In the genomic region with DNA sequence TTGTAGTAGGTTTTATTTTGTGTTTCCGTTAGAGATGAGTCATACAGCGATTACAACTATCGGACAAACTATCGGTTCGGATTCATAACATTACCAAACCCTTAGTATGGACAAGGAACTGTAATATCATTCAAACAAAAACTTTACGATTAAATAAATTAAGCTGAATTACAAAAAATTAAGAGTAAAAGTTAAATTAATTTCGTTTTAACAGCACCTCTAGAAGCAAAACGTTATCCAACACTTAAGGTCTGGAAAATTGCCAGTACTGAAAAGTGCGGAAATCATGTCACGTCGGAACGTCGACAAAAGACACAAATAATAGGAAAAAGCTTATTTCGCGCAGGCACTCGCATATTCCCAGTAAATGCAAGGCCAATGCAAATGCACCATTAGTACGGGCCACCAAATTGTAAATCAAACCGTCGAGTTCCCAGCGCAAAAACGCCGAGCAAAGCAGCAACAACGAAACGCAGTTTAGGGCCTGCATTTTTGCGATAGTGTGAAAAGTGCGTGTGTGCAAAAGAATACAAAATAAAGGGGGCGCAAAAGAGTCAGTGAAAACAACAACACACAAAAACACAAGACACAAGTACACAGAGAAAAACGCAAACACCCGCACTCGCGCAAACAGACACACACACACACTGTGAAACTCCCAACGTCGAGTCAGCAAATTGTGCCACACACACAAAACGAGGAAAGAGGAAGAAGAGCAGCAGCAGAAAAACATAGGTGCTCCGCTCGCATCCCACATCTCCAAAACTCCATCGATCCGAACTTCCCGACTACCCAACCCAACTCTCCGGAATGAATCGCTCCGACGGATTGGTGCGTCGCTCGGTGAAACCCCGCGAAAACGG, we compare ENCODE assay signal across 1 fruit fly cellular context.
TF ChIP-seq lines count a peak whose summit lies in the region.

A gene (minus strand): TSS at position 36 of the 863 bp plus-strand sequence.
A gene (plus strand): TSS at position 84 of the 863 bp plus-strand sequence.

TF ChIP-seq in whole organism, embryonic, 481 proteins besides CTCF, POLR2A, EP300 and RAD21 (continued from another document and continues in another):
- TF ChIP-seq Max (GFP tag; optimal IDR thresholded peaks at IDR 0.05; lab: Kevin White, UChicago) (peak; percentile 92), CG3163 (GFP tag; optimal IDR thresholded peaks at IDR 0.05; lab: Kevin White, UChicago) (peak; percentile 79), CG12659 (GFP tag; optimal IDR thresholded peaks at IDR 0.05; lab: Kevin White, UChicago) (peak; percentile 90), Fer3 (tag; optimal IDR thresholded peaks at IDR 0.05; lab: Kevin White, UChicago) (peak; percentile 86), al (GFP tag; IDR thresholded peaks at IDR 0.05; lab: Robert Waterston, UW) (peak; percentile 79), pb (GFP tag; optimal IDR thresholded peaks at IDR 0.05; lab: Kevin White, UChicago) (peak; percentile 86), CG15073 (GFP tag; optimal IDR thresholded peaks at IDR 0.05; lab: Kevin White, UChicago) (peak; percentile 49), CG1602 (GFP tag; optimal IDR thresholded peaks at IDR 0.05; lab: Kevin White, UChicago) (peak; percentile 91), Chrac-16 (GFP tag; optimal IDR thresholded peaks at IDR 0.05; lab: Kevin White, UChicago) (peak; percentile 91), Atf3 (GFP tag; optimal IDR thresholded peaks at IDR 0.05; lab: Kevin White, UChicago) (peak; percentile 86), Oaz (GFP tag; IDR thresholded peaks at IDR 0.05; lab: Robert Waterston, UW) (peak; percentile 55), pros (GFP tag; optimal IDR thresholded peaks at IDR 0.05; lab: Kevin White, UChicago) (no peak), az2 (GFP tag; optimal IDR thresholded peaks at IDR 0.05; lab: Kevin White, UChicago) (peak; percentile 84), Spps (tag; optimal IDR thresholded peaks at IDR 0.05; lab: Kevin White, UChicago) (peak; percentile 78), CG4360 (GFP tag; IDR thresholded peaks at IDR 0.05; lab: Robert Waterston, UW) (peak; percentile 38), sd (tag; optimal IDR thresholded peaks at IDR 0.05; lab: Kevin White, UChicago) (peak; percentile 68), slou (GFP tag; optimal IDR thresholded peaks at IDR 0.05; lab: Kevin White, UChicago) (peak; percentile 88), CG10565 (GFP tag; optimal IDR thresholded peaks at IDR 0.05; lab: Kevin White, UChicago) (no peak), NC2α (GFP tag; optimal IDR thresholded peaks at IDR 0.05; lab: Kevin White, UChicago) (peak; percentile 81), CG7786 (GFP tag; optimal IDR thresholded peaks at IDR 0.05; lab: Kevin White, UChicago) (peak; percentile 91), MESR4 (GFP tag; optimal IDR thresholded peaks at IDR 0.05; lab: Kevin White, UChicago) (peak; percentile 42), gro (GFP tag; optimal IDR thresholded peaks at IDR 0.05; lab: Kevin White, UChicago) (peak; percentile 93), Asciz (GFP tag; optimal IDR thresholded peaks at IDR 0.05; lab: Kevin White, UChicago) (peak; percentile 76), CG32767 (GFP tag; IDR thresholded peaks at IDR 0.05; lab: Robert Waterston, UW) (peak; percentile 85), CG17568 (GFP tag; optimal IDR thresholded peaks at IDR 0.05; lab: Kevin White, UChicago) (peak; percentile 76), nerfin-1 (tag; optimal IDR thresholded peaks at IDR 0.05; lab: Kevin White, UChicago) (peak; percentile 83), CG1832 (GFP tag; optimal IDR thresholded peaks at IDR 0.05; lab: Kevin White, UChicago) (no peak), kay (GFP tag; optimal IDR thresholded peaks at IDR 0.05; lab: Kevin White, UChicago) (peak; percentile 89), CG14965 (GFP tag; optimal IDR thresholded peaks at IDR 0.05; lab: Kevin White, UChicago; ENCODE audit: borderline replicate concordance) (no peak), CG9727 (GFP tag; optimal IDR thresholded peaks at IDR 0.05; lab: Kevin White, UChicago) (peak; percentile 91), CG8388 (GFP tag; optimal IDR thresholded peaks at IDR 0.05; lab: Kevin White, UChicago) (peak; percentile 81), CG11093 (GFP tag; IDR thresholded peaks at IDR 0.05; lab: Robert Waterston, UW) (peak; percentile 72), scrt (GFP tag; optimal IDR thresholded peaks at IDR 0.05; lab: Kevin White, UChicago) (peak; percentile 71), Lpt (GFP tag; optimal IDR thresholded peaks at IDR 0.05; lab: Kevin White, UChicago) (no peak), CG11723 (GFP tag; optimal IDR thresholded peaks at IDR 0.05; lab: Kevin White, UChicago) (peak; percentile 73), Sox102F (GFP tag; optimal IDR thresholded peaks at IDR 0.05; lab: Kevin White, UChicago) (peak; percentile 86), lab (GFP tag; optimal IDR thresholded peaks at IDR 0.05; lab: Kevin White, UChicago) (peak; percentile 91), CG5180 (GFP tag; optimal IDR thresholded peaks at IDR 0.05; lab: Kevin White, UChicago) (peak; percentile 63), fu2 (GFP tag; optimal IDR thresholded peaks at IDR 0.05; lab: Kevin White, UChicago) (peak; percentile 91), Elba2 (GFP tag; optimal IDR thresholded peaks at IDR 0.05; lab: Kevin White, UChicago) (peak; percentile 51), cg (GFP tag; optimal IDR thresholded peaks at IDR 0.05; lab: Kevin White, UChicago) (peak; percentile 73), h (optimal IDR thresholded peaks at IDR 0.05; lab: Kevin White, UChicago) (no peak), Dip3 (GFP tag; optimal IDR thresholded peaks at IDR 0.05; lab: Kevin White, UChicago) (peak; percentile 90), gfzf (GFP tag; optimal IDR thresholded peaks at IDR 0.05; lab: Kevin White, UChicago) (peak; percentile 41), maf-S (GFP tag; optimal IDR thresholded peaks at IDR 0.05; lab: Kevin White, UChicago) (peak; percentile 89), dan (GFP tag; IDR thresholded peaks at IDR 0.05; lab: Robert Waterston, UW) (no peak), CG2875 (GFP tag; optimal IDR thresholded peaks at IDR 0.05; lab: Kevin White, UChicago) (peak; percentile 58), unc-4 (GFP tag; IDR thresholded peaks at IDR 0.05; lab: Robert Waterston, UW; ENCODE audit: partially characterized antibody) (peak; percentile 94), chinmo (GFP tag; IDR thresholded peaks at IDR 0.05; lab: Robert Waterston, UW; ENCODE audit: partially characterized antibody) (peak; percentile 87), CG6683 (GFP tag; optimal IDR thresholded peaks at IDR 0.05; lab: Kevin White, UChicago) (peak; percentile 58), aop (GFP tag; IDR thresholded peaks at IDR 0.05; lab: Robert Waterston, UW) (peak; percentile 61; the same call in 1 of the 2 replicates), Mad (GFP tag; optimal IDR thresholded peaks at IDR 0.05; lab: Kevin White, UChicago) (peak; percentile 88), CG10462 (GFP tag; optimal IDR thresholded peaks at IDR 0.05; lab: Kevin White, UChicago) (peak; percentile 73), CG11504 (tag; optimal IDR thresholded peaks at IDR 0.05; lab: Kevin White, UChicago) (peak; percentile 87), CG14050 (GFP tag; IDR thresholded peaks at IDR 0.05; lab: Robert Waterston, UW) (peak; percentile 71), Eip74EF (GFP tag; optimal IDR thresholded peaks at IDR 0.05; lab: Kevin White, UChicago) (peak in 1 of 2 experiments; percentile 65), crp (GFP tag; optimal IDR thresholded peaks at IDR 0.05; lab: Kevin White, UChicago) (peak in 1 of 2 experiments; percentile 59), Nf-YA (GFP tag; IDR thresholded peaks at IDR 0.05; lab: Robert Waterston, UW) (peak; percentile 47), CG14710 (tag; optimal IDR thresholded peaks at IDR 0.05; lab: Kevin White, UChicago) (peak; percentile 95), CG7963 (GFP tag; IDR thresholded peaks at IDR 0.05; lab: Robert Waterston, UW; ENCODE audit: partially characterized antibody) (peak; percentile 77; the same call in 2 of the 3 replicates), z (GFP tag; IDR thresholded peaks at IDR 0.05; lab: Robert Waterston, UW) (no peak), fd102C (GFP tag; optimal IDR thresholded peaks at IDR 0.05; lab: Kevin White, UChicago) (no peak), croc (GFP tag; conservative IDR thresholded peaks at IDR 0.05; lab: Robert Waterston, UW) (peak; percentile 65), CG6689 (GFP tag; IDR thresholded peaks at IDR 0.05; lab: Robert Waterston, UW) (peak; percentile 83), CG2202 (tag; optimal IDR thresholded peaks at IDR 0.05; lab: Kevin White, UChicago) (peak; percentile 68), CG7745 (tag; optimal IDR thresholded peaks at IDR 0.05; lab: Kevin White, UChicago) (no peak), pan (optimal IDR thresholded peaks at IDR 0.05; lab: Kevin White, UChicago) (no peak), pan (GFP tag; optimal IDR thresholded peaks at IDR 0.05 in 1 of 2, IDR thresholded peaks at IDR 0.05 in 1 of 2) (peak in 1 of 2 experiments; percentile 87), CG4617 (GFP tag; optimal IDR thresholded peaks at IDR 0.05; lab: Kevin White, UChicago; ENCODE audit: borderline replicate concordance) (peak; percentile 94), CG31388 (GFP tag; optimal IDR thresholded peaks at IDR 0.05; lab: Kevin White, UChicago) (peak; percentile 73), chn (GFP tag; optimal IDR thresholded peaks at IDR 0.05; lab: Kevin White, UChicago) (peak; percentile 93), ssp (GFP tag; IDR thresholded peaks at IDR 0.05; lab: Robert Waterston, UW) (peak; percentile 74), CG1024 (GFP tag; IDR thresholded peaks at IDR 0.05; lab: Robert Waterston, UW) (peak; percentile 66), Dref (GFP tag; IDR thresholded peaks at IDR 0.05; lab: Robert Waterston, UW) (peak; percentile 49), CG11085 (GFP tag; IDR thresholded peaks at IDR 0.05; lab: Robert Waterston, UW) (peak; percentile 76), CG12942 (GFP tag; optimal IDR thresholded peaks at IDR 0.05; lab: Kevin White, UChicago) (peak; percentile 81), peb (GFP tag; IDR thresholded peaks at IDR 0.05; lab: Robert Waterston, UW) (peak; percentile 55; the same call in 1 of the 2 replicates), CG11695 (GFP tag; IDR thresholded peaks at IDR 0.05; lab: Robert Waterston, UW) (peak; percentile 62; the same call in 1 of the 3 replicates), tio (GFP tag; optimal IDR thresholded peaks at IDR 0.05; lab: Kevin White, UChicago) (peak; percentile 81), CG10431 (GFP tag; optimal IDR thresholded peaks at IDR 0.05; lab: Kevin White, UChicago) (peak; percentile 67), CG6813 (GFP tag; optimal IDR thresholded peaks at IDR 0.05; lab: Kevin White, UChicago) (peak; percentile 58), tna (GFP tag; IDR thresholded peaks at IDR 0.05; lab: Robert Waterston, UW; ENCODE audit: partially characterized antibody) (peak; percentile 72; the same call in 1 of the 2 replicates), CG13296 (GFP tag; optimal IDR thresholded peaks at IDR 0.05; lab: Kevin White, UChicago) (peak; percentile 84), eve (GFP tag; optimal IDR thresholded peaks at IDR 0.05; lab: Kevin White, UChicago) (no peak), CG33213 (GFP tag; optimal IDR thresholded peaks at IDR 0.05; lab: Kevin White, UChicago) (peak; percentile 89), shn (GFP tag; optimal IDR thresholded peaks at IDR 0.05; lab: Kevin White, UChicago) (peak; percentile 93), pum (GFP tag; optimal IDR thresholded peaks at IDR 0.05; lab: Kevin White, UChicago) (peak; percentile 93), dmrt99B (tag; optimal IDR thresholded peaks at IDR 0.05; lab: Kevin White, UChicago) (peak; percentile 79), CG2678 (tag; optimal IDR thresholded peaks at IDR 0.05; lab: Kevin White, UChicago) (peak; percentile 88), ash1 (GFP tag; optimal IDR thresholded peaks at IDR 0.05; lab: Kevin White, UChicago) (no peak), br (optimal IDR thresholded peaks at IDR 0.05; lab: Kevin White, UChicago) (no peak), CG8281 (tag; optimal IDR thresholded peaks at IDR 0.05; lab: Kevin White, UChicago) (peak; percentile 50), Dfd (GFP tag; optimal IDR thresholded peaks at IDR 0.05; lab: Kevin White, UChicago) (no peak), CG6175 (GFP tag; IDR thresholded peaks at IDR 0.05; lab: Robert Waterston, UW) (peak; percentile 11; the same call in 1 of the 3 replicates), nau (GFP tag; optimal IDR thresholded peaks at IDR 0.05; lab: Kevin White, UChicago) (peak; percentile 71), E2f1 (GFP tag; IDR thresholded peaks at IDR 0.05; lab: Robert Waterston, UW) (peak; percentile 80), ATbp (GFP tag; optimal IDR thresholded peaks at IDR 0.05; lab: Kevin White, UChicago) (peak; percentile 56), MBD-R2 (GFP tag; IDR thresholded peaks at IDR 0.05; lab: Robert Waterston, UW) (peak; percentile 90), danr (GFP tag; IDR thresholded peaks at IDR 0.05; lab: Robert Waterston, UW) (peak; percentile 58), CG16815 (GFP tag; optimal IDR thresholded peaks at IDR 0.05; lab: Kevin White, UChicago) (peak; percentile 70), stwl (tag; optimal IDR thresholded peaks at IDR 0.05; lab: Kevin White, UChicago) (peak; percentile 93), CG16863 (GFP tag; optimal IDR thresholded peaks at IDR 0.05; lab: Kevin White, UChicago) (peak; percentile 92), sob (GFP tag; IDR thresholded peaks at IDR 0.05; lab: Robert Waterston, UW) (peak; percentile 93), sens-2 (GFP tag; IDR thresholded peaks at IDR 0.05; lab: Robert Waterston, UW) (no peak), CG7987 (GFP tag; optimal IDR thresholded peaks at IDR 0.05; lab: Kevin White, UChicago) (peak; percentile 63), Myb (GFP tag; optimal IDR thresholded peaks at IDR 0.05; lab: Kevin White, UChicago) (peak; percentile 80), CG14014 (GFP tag; IDR thresholded peaks at IDR 0.05; lab: Robert Waterston, UW) (peak; percentile 82), Fer1 (GFP tag; optimal IDR thresholded peaks at IDR 0.05; lab: Kevin White, UChicago) (peak; percentile 87), CG17385 (GFP tag; optimal IDR thresholded peaks at IDR 0.05; lab: Kevin White, UChicago) (peak; percentile 79), CG3407 (GFP tag; optimal IDR thresholded peaks at IDR 0.05; lab: Kevin White, UChicago) (peak; percentile 84), CG9437 (GFP tag; optimal IDR thresholded peaks at IDR 0.05; lab: Kevin White, UChicago) (peak; percentile 85), CG3838 (GFP tag; optimal IDR thresholded peaks at IDR 0.05; lab: Kevin White, UChicago) (peak; percentile 74), fd3F (GFP tag; optimal IDR thresholded peaks at IDR 0.05; lab: Kevin White, UChicago) (peak; percentile 72), YL-1 (GFP tag; optimal IDR thresholded peaks at IDR 0.05; lab: Kevin White, UChicago) (peak; percentile 29), Hr3 (GFP tag; optimal IDR thresholded peaks at IDR 0.05; lab: Kevin White, UChicago) (peak; percentile 85), abd-A (tag; optimal IDR thresholded peaks at IDR 0.05; lab: Kevin White, UChicago) (no peak), jigr1 (GFP tag; IDR thresholded peaks at IDR 0.05; lab: Robert Waterston, UW) (no peak), Gug (GFP tag; IDR thresholded peaks at IDR 0.05; lab: Robert Waterston, UW) (peak; percentile 76)
